Worm (Caenorhabditis elegans) whole organism, L2 larva: ENCODE data around the gene F46B3.7.

Experiments used
- ama-1 ChIP-seq: fragments of 150-350 bp; optimal IDR thresholded peaks from 2 replicates; lab custom pipeline; 2018; ENCODE audit warnings: inconsistent platforms
- egl-27 ChIP-seq: sonication (generic microtip); optimal IDR thresholded peaks from 3 replicates; lab custom pipeline; 2017; ENCODE audit warnings: missing biosample characterization, missing genetic modification reagents, missing genetic modification characterization
- mab-5 ChIP-seq: fragments of 150-350 bp; optimal IDR thresholded peaks from 2 replicates; lab custom pipeline; 2014; ENCODE audit warnings: missing biosample characterization, missing genetic modification characterization
- nhr-23 ChIP-seq: fragments of 150-350 bp; optimal IDR thresholded peaks from 2 replicates; lab custom pipeline; 2014; ENCODE audit warnings: missing biosample characterization, missing genetic modification reagents, missing genetic modification characterization
- nhr-25 ChIP-seq: fragments of 150-350 bp; sonication (generic microtip); optimal IDR thresholded peaks from 3 replicates; lab custom pipeline; 2014; ENCODE audit warnings: missing biosample characterization, missing genetic modification characterization
- snpc-4 ChIP-seq: fragments of 150-350 bp; optimal IDR thresholded peaks from 2 replicates; lab custom pipeline; 2014; ENCODE audit warnings: missing biosample characterization, missing genetic modification characterization

ce11 chrV:20645479-20645878, 26.9 kb upstream of the F46B3.7 start:
- TF ChIP-seq egl-27 (tag; lab: Kevin White, UChicago): no peak
- no peak for TF ChIP-seq mab-5 (tag; lab: Kevin White, UChicago)
- no peak for TF ChIP-seq nhr-23
- TF ChIP-seq nhr-25 (tag; lab: Kevin White, UChicago): no peak
- TF ChIP-seq ama-1 (lab: Kevin White, UChicago): no peak
- TF ChIP-seq snpc-4 (tag; lab: Kevin White, UChicago): no peak
